Fruit fly (Drosophila melanogaster): ENCODE results near the gene CG14440.
A peak's percentile ranks its signal among the peaks of the same experiment; 100 is the strongest.

Gene CG14440

DNA sequence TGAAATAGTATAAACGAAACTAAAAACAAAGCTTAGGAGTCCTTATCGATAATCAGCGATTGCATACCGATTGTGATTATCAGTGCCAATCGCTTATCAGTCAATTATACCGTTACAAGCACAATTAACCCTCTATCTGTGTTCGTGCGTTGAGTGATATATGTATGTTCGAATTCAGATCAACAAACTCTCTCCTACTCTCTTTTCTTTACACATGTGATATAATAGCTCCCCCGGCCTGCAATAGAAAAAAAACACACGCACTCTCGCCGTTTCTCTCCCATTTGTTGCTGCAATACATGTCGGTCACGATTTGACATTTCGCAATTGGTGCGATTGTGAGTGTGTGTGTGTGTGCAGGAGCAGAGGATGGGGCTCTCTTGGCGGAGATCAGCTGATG lies 36.0 kb downstream of the CG14440 start:
- TF ChIP-seq ovo (GFP tag; optimal IDR thresholded peaks at IDR 0.05) (peak; percentile 74), pad (GFP tag; optimal IDR thresholded peaks at IDR 0.05) (peak; percentile 73), kay (GFP tag; ENCODE audit: borderline replicate concordance) (peak; percentile 43), CG5204 (GFP tag; optimal IDR thresholded peaks at IDR 0.05) (no peak)

DNA sequence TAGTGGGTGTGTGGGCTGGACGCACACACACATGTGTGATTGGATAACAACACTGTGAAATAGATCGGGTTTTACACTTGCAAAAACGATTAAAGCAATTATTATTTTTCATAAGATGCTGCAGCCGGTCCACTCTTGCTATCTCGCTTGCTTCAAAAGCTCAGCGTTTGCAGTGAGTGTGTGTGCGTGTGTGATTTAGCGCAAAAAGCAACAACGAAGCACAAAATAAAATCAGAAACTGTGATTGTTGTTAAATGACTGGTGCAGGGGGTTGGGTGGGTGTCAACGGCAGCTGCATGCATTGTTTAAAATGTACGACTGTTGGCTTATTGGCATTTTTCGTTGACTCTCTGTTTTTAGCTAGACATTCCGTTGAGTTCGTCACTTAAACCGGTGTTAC lies 36.5 kb downstream of the CG14440 start:
- TF ChIP-seq tj (GFP tag; optimal IDR thresholded peaks at IDR 0.05) (peak; percentile 67), toe (GFP tag; optimal IDR thresholded peaks at IDR 0.05) (no peak)

DNA sequence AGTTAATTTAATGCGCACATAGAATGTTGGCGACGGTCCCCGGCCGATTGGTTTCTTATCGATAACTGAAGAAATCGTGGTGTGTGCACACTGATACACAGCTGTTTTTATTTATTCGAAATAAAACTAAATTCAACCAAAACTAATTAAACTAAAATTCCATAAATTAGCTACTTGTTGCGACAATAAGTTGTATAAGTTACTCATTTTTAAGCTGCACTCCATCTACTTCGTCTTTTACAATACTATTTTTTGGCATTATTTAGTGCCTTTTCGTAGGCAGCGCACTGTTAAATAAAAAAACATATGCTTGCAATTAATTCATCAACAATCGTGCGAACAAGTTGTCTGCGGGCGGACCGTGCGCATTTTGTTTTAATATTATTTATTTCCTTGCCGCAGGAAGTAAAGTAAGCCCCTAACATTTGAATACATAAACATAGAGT lies 37.0 kb downstream of the CG14440 start, which contains the start of the genes CG3224 and Ctr1A:
CG3224 (minus strand) TSS at position 71 of the 446 bp plus-strand sequence.
Ctr1A (plus strand) TSS at position 256 of the 446 bp plus-strand sequence.
- TF ChIP-seq kay (GFP tag; ENCODE audit: borderline replicate concordance) (peak; percentile 69), ovo (GFP tag; optimal IDR thresholded peaks at IDR 0.05) (no peak), cnc (optimal IDR thresholded peaks at IDR 0.05) (no peak), CG11617 (GFP tag; optimal IDR thresholded peaks at IDR 0.05) (peak; percentile 22), CG7101 (tag; optimal IDR thresholded peaks at IDR 0.05) (peak; percentile 16), Mnt (GFP tag; optimal IDR thresholded peaks at IDR 0.05) (peak; percentile 63), CG14711 (tag; optimal IDR thresholded peaks at IDR 0.05) (peak; percentile 27), bab1 (GFP tag; optimal IDR thresholded peaks at IDR 0.05) (peak; percentile 34), tj (GFP tag; optimal IDR thresholded peaks at IDR 0.05) (no peak)

DNA sequence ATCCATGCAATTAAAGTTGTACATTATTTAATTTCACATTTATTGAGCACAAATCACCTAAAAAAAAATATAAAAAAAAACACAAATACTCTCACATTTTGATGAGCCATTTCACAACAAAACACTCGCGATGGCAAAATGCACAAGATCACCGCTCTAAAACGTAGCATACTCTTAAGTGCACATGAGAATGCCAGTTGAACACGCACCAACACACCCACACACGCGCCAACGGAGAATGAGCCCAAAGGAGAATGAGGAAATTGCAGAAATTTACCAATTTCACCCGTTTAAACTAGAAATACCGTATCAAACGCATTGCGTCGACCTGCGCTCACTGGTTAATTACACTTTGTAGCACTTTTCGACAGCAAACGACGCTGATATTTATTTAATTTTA lies 38.4 kb downstream of the CG14440 start:
- TF ChIP-seq Hr96 (GFP tag; optimal IDR thresholded peaks at IDR 0.05), result no peak
- no peak for TF ChIP-seq Mnt (GFP tag; optimal IDR thresholded peaks at IDR 0.05)
- no peak for TF ChIP-seq kay (GFP tag; ENCODE audit: borderline replicate concordance)
- TF ChIP-seq bab1 (GFP tag; optimal IDR thresholded peaks at IDR 0.05), result no peak
- TF ChIP-seq CG33017 (tag; optimal IDR thresholded peaks at IDR 0.05), result no peak
- TF ChIP-seq CG7101 (tag; optimal IDR thresholded peaks at IDR 0.05), result no peak
- no peak for TF ChIP-seq CG14711 (tag; optimal IDR thresholded peaks at IDR 0.05)
- TF ChIP-seq ovo (GFP tag; optimal IDR thresholded peaks at IDR 0.05), result no peak
- no peak for TF ChIP-seq cnc (optimal IDR thresholded peaks at IDR 0.05)
- no peak for TF ChIP-seq CG11617 (GFP tag; optimal IDR thresholded peaks at IDR 0.05)
- TF ChIP-seq cic (GFP tag; optimal IDR thresholded peaks at IDR 0.05), result no peak
- no peak for TF ChIP-seq Crg-1 (GFP tag; optimal IDR thresholded peaks at IDR 0.05)
- no peak for TF ChIP-seq CG12768 (GFP tag; optimal IDR thresholded peaks at IDR 0.05)

DNA sequence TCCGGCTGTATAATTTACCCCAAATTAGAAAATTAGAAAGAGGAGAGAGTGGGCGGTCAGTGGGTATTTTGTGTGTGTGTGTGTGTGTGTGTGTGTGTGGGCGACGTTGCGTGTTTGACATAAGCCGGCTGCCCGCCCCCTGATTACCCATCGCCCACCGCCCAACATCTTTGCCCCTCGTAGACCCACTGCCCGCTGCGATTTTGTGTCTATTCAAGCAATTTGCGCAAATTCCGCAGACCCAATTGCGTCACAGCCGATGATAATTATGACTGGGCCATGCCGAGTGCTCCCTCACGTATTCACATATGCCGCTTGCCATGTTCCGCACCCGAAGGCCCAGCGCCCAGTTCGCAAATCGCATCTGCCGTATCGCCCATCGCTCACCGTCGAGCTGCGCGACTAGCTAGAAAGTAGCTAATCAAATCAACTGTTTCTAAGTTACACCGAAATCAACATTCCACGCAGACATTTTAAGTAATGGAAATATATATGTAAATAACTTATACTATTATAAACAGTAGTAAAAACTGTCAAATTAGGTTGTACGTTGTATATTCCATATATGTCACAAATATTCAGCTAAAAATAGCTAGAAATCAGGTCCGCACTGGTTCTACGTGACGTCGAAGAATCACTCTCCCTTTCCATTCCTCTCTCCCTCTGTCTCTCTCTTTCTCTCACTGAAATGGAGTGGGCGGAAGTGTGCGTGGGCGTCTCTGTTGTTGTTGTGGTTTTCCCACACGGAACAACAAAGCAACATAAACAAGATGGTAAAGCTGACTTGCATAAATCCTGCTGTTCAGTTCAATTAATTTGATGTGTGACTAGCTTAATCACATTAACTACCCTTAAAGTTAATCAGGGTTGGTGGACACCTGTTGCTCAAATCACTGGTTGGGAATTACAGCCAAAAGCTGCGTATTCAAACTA lies 41.5 kb downstream of the CG14440 start:
- TF ChIP-seq cnc (optimal IDR thresholded peaks at IDR 0.05), result peak in 1 of 2 experiments; percentile 28
- TF ChIP-seq CG7101 (tag; optimal IDR thresholded peaks at IDR 0.05), result peak; percentile 69
- TF ChIP-seq pad (GFP tag; optimal IDR thresholded peaks at IDR 0.05), result peak; percentile 36
- TF ChIP-seq kay (GFP tag; ENCODE audit: borderline replicate concordance), result peak; percentile 74
- TF ChIP-seq CG5204 (GFP tag; optimal IDR thresholded peaks at IDR 0.05), result peak; percentile 23
- peak; percentile 73 for TF ChIP-seq bab1 (GFP tag; optimal IDR thresholded peaks at IDR 0.05)
- peak; percentile 71 for TF ChIP-seq CG33017 (tag; optimal IDR thresholded peaks at IDR 0.05)
- TF ChIP-seq CG14711 (tag; optimal IDR thresholded peaks at IDR 0.05), result peak; percentile 59
- TF ChIP-seq CG7045 (GFP tag; optimal IDR thresholded peaks at IDR 0.05), result peak; percentile 14
- no peak for TF ChIP-seq Clk (GFP tag; optimal IDR thresholded peaks at IDR 0.05)
- TF ChIP-seq Crg-1 (GFP tag; optimal IDR thresholded peaks at IDR 0.05), result no peak
- peak; percentile 92 for TF ChIP-seq tj (GFP tag; optimal IDR thresholded peaks at IDR 0.05)
- no peak for TF ChIP-seq cic (GFP tag; optimal IDR thresholded peaks at IDR 0.05)
- peak; percentile 28 for TF ChIP-seq CG11617 (GFP tag; optimal IDR thresholded peaks at IDR 0.05)
- no peak for TF ChIP-seq CG1620 (GFP tag; optimal IDR thresholded peaks at IDR 0.05)
- TF ChIP-seq toe (GFP tag; optimal IDR thresholded peaks at IDR 0.05), result no peak
- TF ChIP-seq ovo (GFP tag; optimal IDR thresholded peaks at IDR 0.05), result no peak
- no peak for TF ChIP-seq Hr96 (GFP tag; optimal IDR thresholded peaks at IDR 0.05)
- TF ChIP-seq Mnt (GFP tag; optimal IDR thresholded peaks at IDR 0.05), result peak; percentile 16
- peak; percentile 24 for TF ChIP-seq CG12768 (GFP tag; optimal IDR thresholded peaks at IDR 0.05)

DNA sequence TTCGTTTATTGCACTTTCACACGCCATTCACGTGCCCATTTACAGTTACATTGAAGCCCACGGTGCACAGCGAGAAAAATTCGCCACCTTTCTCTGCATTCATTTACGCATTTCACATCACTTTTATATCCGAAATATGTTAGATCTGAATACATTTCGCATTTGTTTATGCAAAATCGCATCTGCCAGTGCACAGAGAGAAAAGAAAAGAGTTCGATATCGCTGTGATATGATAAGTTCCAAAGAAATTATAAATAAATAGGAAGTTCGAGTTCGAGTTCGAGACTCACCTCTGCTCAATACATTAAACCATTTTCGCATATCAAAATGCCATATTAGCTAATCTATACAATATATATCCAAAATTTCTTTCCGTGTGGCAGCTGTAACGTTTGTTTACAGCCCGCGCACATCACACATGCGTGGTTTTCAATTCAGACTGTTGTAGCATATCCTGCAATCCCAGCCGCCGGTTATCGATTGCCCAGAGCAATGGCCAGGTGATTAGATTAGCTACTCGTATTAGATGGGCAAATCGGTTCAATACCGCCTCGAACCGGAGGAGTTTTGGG lies 42.3 kb downstream of the CG14440 start:
- TF ChIP-seq Mnt (GFP tag; optimal IDR thresholded peaks at IDR 0.05) (peak; percentile 89), CG11617 (GFP tag; optimal IDR thresholded peaks at IDR 0.05) (peak; percentile 96), toe (GFP tag; optimal IDR thresholded peaks at IDR 0.05) (peak; percentile 74), Crg-1 (GFP tag; optimal IDR thresholded peaks at IDR 0.05) (peak; percentile 85), pad (GFP tag; optimal IDR thresholded peaks at IDR 0.05) (peak; percentile 81), ovo (GFP tag; optimal IDR thresholded peaks at IDR 0.05) (peak; percentile 98), CG1620 (GFP tag; optimal IDR thresholded peaks at IDR 0.05) (peak; percentile 74), CG7101 (tag; optimal IDR thresholded peaks at IDR 0.05) (peak; percentile 93), cic (GFP tag; optimal IDR thresholded peaks at IDR 0.05) (peak; percentile 79), Hr96 (GFP tag; optimal IDR thresholded peaks at IDR 0.05) (peak; percentile 87), cnc (optimal IDR thresholded peaks at IDR 0.05) (no peak), CG5204 (GFP tag; optimal IDR thresholded peaks at IDR 0.05) (peak; percentile 86), bab1 (GFP tag; optimal IDR thresholded peaks at IDR 0.05) (peak; percentile 88), CG12768 (GFP tag; optimal IDR thresholded peaks at IDR 0.05) (peak; percentile 89), CG33017 (tag; optimal IDR thresholded peaks at IDR 0.05) (peak; percentile 84), CG14711 (tag; optimal IDR thresholded peaks at IDR 0.05) (peak; percentile 83), tj (GFP tag; optimal IDR thresholded peaks at IDR 0.05) (peak; percentile 69), CG7045 (GFP tag; optimal IDR thresholded peaks at IDR 0.05) (peak; percentile 87), kay (GFP tag; ENCODE audit: borderline replicate concordance) (no peak), Clk (GFP tag; optimal IDR thresholded peaks at IDR 0.05) (peak; percentile 62)
